Worm (Caenorhabditis elegans): ENCODE data around the gene adt-1.

adt-1 gene

ce11 chrX:12726129-12726528 is 47.5 kb downstream of the adt-1 start:
- TF ChIP-seq snpc-1.3 (tag; optimal IDR thresholded peaks at IDR 0.05; ENCODE audit: insufficient read depth) (no peak), akir-1 (GFP tag; optimal IDR thresholded peaks at IDR 0.05) (no peak), sdz-38 (tag; optimal IDR thresholded peaks at IDR 0.05) (no peak), ets-4 (GFP tag; optimal IDR thresholded peaks at IDR 0.05) (no peak), cebp-1 (GFP tag; IDR thresholded peaks at IDR 0.05) (no peak), cebp-1 (tag; optimal IDR thresholded peaks at IDR 0.05) (no peak), let-526 (GFP tag; IDR thresholded peaks at IDR 0.05) (no peak)

ce11 chrX:12730075-12730474 is 51.4 kb downstream of the adt-1 start:
- TF ChIP-seq F57A8.1 (GFP tag; optimal IDR thresholded peaks at IDR 0.05) (no peak), atf-7 (tag; optimal IDR thresholded peaks at IDR 0.05) (no peak), ceh-40 (GFP tag; IDR thresholded peaks at IDR 0.05) (no peak), nhr-179 (tag; optimal IDR thresholded peaks at IDR 0.05) (no peak), let-607 (tag; optimal IDR thresholded peaks at IDR 0.05) (no peak), zim-3 (tag; optimal IDR thresholded peaks at IDR 0.05) (no peak), him-1 (tag; optimal IDR thresholded peaks at IDR 0.05) (no peak), Y67H2A.10 (GFP tag; conservative IDR thresholded peaks at IDR 0.05) (no peak), ceh-91 (GFP tag; IDR thresholded peaks at IDR 0.05) (no peak), mel-28 (tag; optimal IDR thresholded peaks at IDR 0.05; ENCODE audit: borderline replicate concordance) (no peak), ztf-18 (tag; optimal IDR thresholded peaks at IDR 0.05) (no peak), lin-54 (GFP tag; optimal IDR thresholded peaks at IDR 0.05) (no peak), tbx-9 (tag; optimal IDR thresholded peaks at IDR 0.05; ENCODE audit: borderline replicate concordance) (no peak), hlh-26 (GFP tag; conservative IDR thresholded peaks at IDR 0.05) (no peak), F39B2.1 (GFP tag; IDR thresholded peaks at IDR 0.05) (no peak), hlh-12 (tag; optimal IDR thresholded peaks at IDR 0.05) (no peak), mcd-1 (GFP tag; IDR thresholded peaks at IDR 0.05) (no peak)

- TF ChIP-seq ets-4 (GFP tag; optimal IDR thresholded peaks at IDR 0.05) (no peak), unc-62 (GFP tag; optimal IDR thresholded peaks at IDR 0.05) (no peak), hsf-1 (GFP tag; IDR thresholded peaks at IDR 0.05) (no peak), ekl-4 (GFP tag; IDR thresholded peaks at IDR 0.05) (no peak), C06A6.2 (GFP tag; conservative IDR thresholded peaks at IDR 0.05) (no peak), ceh-79 (tag; optimal IDR thresholded peaks at IDR 0.05) (no peak), F39B2.1 (GFP tag; IDR thresholded peaks at IDR 0.05) (no peak), F52B5.7 (tag; optimal IDR thresholded peaks at IDR 0.05) (no peak), bed-1 (GFP tag; IDR thresholded peaks at IDR 0.05) (no peak), let-607 (tag; optimal IDR thresholded peaks at IDR 0.05) (no peak), athp-1 (tag; optimal IDR thresholded peaks at IDR 0.05) (no peak), him-1 (tag; optimal IDR thresholded peaks at IDR 0.05) (no peak), ama-1 (optimal IDR thresholded peaks at IDR 0.05) (no peak), ama-1 (GFP tag; optimal IDR thresholded peaks at IDR 0.05) (no peak), aptf-3 (GFP tag; IDR thresholded peaks at IDR 0.05) (no peak), mes-4 (tag; optimal IDR thresholded peaks at IDR 0.05) (no peak), ztf-6 (GFP tag; IDR thresholded peaks at IDR 0.05) (no peak), sea-2 (GFP tag; IDR thresholded peaks at IDR 0.05) (no peak), ceh-91 (GFP tag; IDR thresholded peaks at IDR 0.05) (no peak), F10E7.11 (tag; optimal IDR thresholded peaks at IDR 0.05) (no peak), die-1 (tag; optimal IDR thresholded peaks at IDR 0.05) (no peak)
Observed at ce11 chrX:12731188-12731857, 52.7 kb downstream of the adt-1 start, which contains the start of gene pgp-12. TSS of gene pgp-12 (plus strand) at chrX:12731807.
